Worm (Caenorhabditis elegans): ENCODE data around the gene clik-2.

Gene clik-2

ce11 chrX:7638790-7639189, 50.2 kb downstream of the clik-2 start:
- TF ChIP-seq skn-1 (tag; optimal IDR thresholded peaks at IDR 0.05) (no peak), lin-39 (tag; optimal IDR thresholded peaks at IDR 0.05) (no peak), mml-1 (tag; optimal IDR thresholded peaks at IDR 0.05) (no peak), ZK546.5 (tag; optimal IDR thresholded peaks at IDR 0.05) (no peak)
